Worm (Caenorhabditis elegans): ENCODE measurements around the gene snt-2.

Gene snt-2

ce11 chrIII:835713-836278 is 42.3 kb upstream of the snt-2 start:
- TF ChIP-seq unc-62 (GFP tag; optimal IDR thresholded peaks at IDR 0.05): peak; percentile 14
- peak; percentile 88 for TF ChIP-seq sptf-1 (tag; optimal IDR thresholded peaks at IDR 0.05)
- no peak for TF ChIP-seq ztf-11 (tag; optimal IDR thresholded peaks at IDR 0.05)
- no peak for TF ChIP-seq zip-8 (tag; optimal IDR thresholded peaks at IDR 0.05)
- TF ChIP-seq nhr-12 (tag; optimal IDR thresholded peaks at IDR 0.05): no peak
- no peak for TF ChIP-seq mep-1 (tag; optimal IDR thresholded peaks at IDR 0.05)
- TF ChIP-seq drap-1 (GFP tag; optimal IDR thresholded peaks at IDR 0.05): peak; percentile 76
- peak; percentile 60 for TF ChIP-seq nhr-237 (tag; optimal IDR thresholded peaks at IDR 0.05)
- TF ChIP-seq M03D4.4 (tag; optimal IDR thresholded peaks at IDR 0.05): peak; percentile 57
- peak; percentile 4 for TF ChIP-seq lsy-2 (tag; optimal IDR thresholded peaks at IDR 0.05)
- peak; percentile 46 for TF ChIP-seq ces-1 (GFP tag; optimal IDR thresholded peaks at IDR 0.05)
- no peak for TF ChIP-seq hlh-1 (tag; optimal IDR thresholded peaks at IDR 0.05)
- TF ChIP-seq ceh-43 (GFP tag; optimal IDR thresholded peaks at IDR 0.05): peak; percentile 48
- TF ChIP-seq blmp-1 (tag; optimal IDR thresholded peaks at IDR 0.05): no peak
- TF ChIP-seq elt-1 (tag; optimal IDR thresholded peaks at IDR 0.05; ENCODE audit: borderline replicate concordance, insufficient read depth): no peak
- peak; percentile 38 for TF ChIP-seq bed-3 (GFP tag; optimal IDR thresholded peaks at IDR 0.05)
- peak; percentile 69 for TF ChIP-seq flh-1 (GFP tag; optimal IDR thresholded peaks at IDR 0.05)
- TF ChIP-seq snpc-4 (tag; optimal IDR thresholded peaks at IDR 0.05): no peak
- TF ChIP-seq ham-2 (GFP tag; optimal IDR thresholded peaks at IDR 0.05): peak; percentile 47
- TF ChIP-seq tbx-8 (GFP tag; optimal IDR thresholded peaks at IDR 0.05): peak; percentile 66
- no peak for TF ChIP-seq nhr-28 (tag; optimal IDR thresholded peaks at IDR 0.05)
- peak; percentile 62 for TF ChIP-seq sem-2 (GFP tag; optimal IDR thresholded peaks at IDR 0.05)
- TF ChIP-seq mls-2 (tag; optimal IDR thresholded peaks at IDR 0.05): peak; percentile 79
- peak; percentile 53 for TF ChIP-seq unc-120 (tag; optimal IDR thresholded peaks at IDR 0.05; ENCODE audit: poor library complexity, severe bottlenecking)
- TF ChIP-seq cnd-1 (tag; optimal IDR thresholded peaks at IDR 0.05): peak; percentile 40
- TF ChIP-seq pha-4 (tag; optimal IDR thresholded peaks at IDR 0.05): peak; percentile 20
- TF ChIP-seq nhr-76 (tag; optimal IDR thresholded peaks at IDR 0.05): no peak
- no peak for TF ChIP-seq nhr-2 (tag; optimal IDR thresholded peaks at IDR 0.05)
- peak; percentile 50 for TF ChIP-seq unc-39 (tag; optimal IDR thresholded peaks at IDR 0.05)
- TF ChIP-seq ceh-39 (tag; optimal IDR thresholded peaks at IDR 0.05): no peak
- peak; percentile 3 for TF ChIP-seq lin-32 (GFP tag; optimal IDR thresholded peaks at IDR 0.05)
- TF ChIP-seq lin-13 (tag; optimal IDR thresholded peaks at IDR 0.05): no peak
- TF ChIP-seq elt-3 (tag; optimal IDR thresholded peaks at IDR 0.05): peak; percentile 85
- peak; percentile 64 for TF ChIP-seq ceh-83 (GFP tag; optimal IDR thresholded peaks at IDR 0.05)
- TF ChIP-seq mab-5 (tag; optimal IDR thresholded peaks at IDR 0.05): no peak

DNA sequence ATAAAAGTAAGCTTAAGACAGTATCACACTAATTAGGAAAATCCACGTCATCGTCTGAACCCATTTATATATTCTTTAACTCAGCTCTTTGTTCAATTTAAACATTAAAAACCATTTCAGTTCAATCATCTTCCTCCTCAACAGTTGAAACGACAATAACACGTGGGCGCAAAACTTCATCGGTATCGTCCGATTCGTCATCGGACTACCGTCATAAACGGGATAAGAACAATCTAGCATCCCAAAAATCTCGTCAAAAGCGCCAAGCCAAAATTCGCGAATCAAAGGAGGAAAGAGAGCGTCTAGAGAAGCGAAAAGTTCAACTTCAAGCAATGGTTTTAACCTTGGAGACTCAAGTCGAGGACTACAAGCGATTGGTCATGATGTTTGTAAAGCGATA is 41.7 kb upstream of the snt-2 start:
- TF ChIP-seq mep-1 (tag; optimal IDR thresholded peaks at IDR 0.05): no peak

DNA sequence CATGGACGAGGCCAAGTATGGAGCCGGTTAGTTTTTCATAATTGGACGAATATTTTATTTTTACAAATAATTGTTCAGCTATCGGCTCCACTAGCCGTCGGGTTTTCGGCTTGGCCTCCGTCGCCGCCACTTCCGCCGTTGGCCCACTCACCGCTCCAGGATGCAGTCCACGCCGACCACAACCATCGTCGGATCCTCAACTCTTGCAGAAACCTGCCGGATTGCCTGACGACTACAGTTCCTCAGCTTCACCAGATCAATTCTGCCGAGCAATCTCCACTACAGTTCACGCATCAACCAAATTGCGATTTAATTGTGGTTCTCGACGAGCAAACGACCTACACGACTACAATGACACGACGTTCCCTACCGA is 40.9 kb upstream of the snt-2 start:
- TF ChIP-seq mls-2 (tag; optimal IDR thresholded peaks at IDR 0.05) (no peak), blmp-1 (tag; optimal IDR thresholded peaks at IDR 0.05) (no peak), sem-2 (GFP tag; optimal IDR thresholded peaks at IDR 0.05) (no peak), ceh-43 (GFP tag; optimal IDR thresholded peaks at IDR 0.05) (no peak), flh-1 (GFP tag; optimal IDR thresholded peaks at IDR 0.05) (no peak), sptf-1 (tag; optimal IDR thresholded peaks at IDR 0.05) (no peak), nhr-76 (tag; optimal IDR thresholded peaks at IDR 0.05) (no peak), lsy-2 (tag; optimal IDR thresholded peaks at IDR 0.05) (no peak), ztf-11 (tag; optimal IDR thresholded peaks at IDR 0.05) (no peak), pha-4 (tag; optimal IDR thresholded peaks at IDR 0.05) (no peak), tbx-8 (GFP tag; optimal IDR thresholded peaks at IDR 0.05) (no peak), zip-8 (tag; optimal IDR thresholded peaks at IDR 0.05) (no peak), elt-1 (tag; optimal IDR thresholded peaks at IDR 0.05; ENCODE audit: borderline replicate concordance, insufficient read depth) (no peak)
